Worm (Caenorhabditis elegans): ENCODE results near the gene mltn-8.

mltn-8 gene

ce11 chrV:364650-365049 is 15.4 kb downstream of the mltn-8 start, which contains the start of gene mltn-6:
Gene mltn-6 (plus strand): TSS chrV:364950.
- TF ChIP-seq zip-2 (tag; optimal IDR thresholded peaks at IDR 0.05) (no peak), F37D6.2 (tag; optimal IDR thresholded peaks at IDR 0.05) (no peak), F10B5.3 (tag; optimal IDR thresholded peaks at IDR 0.05) (no peak), dmd-6 (GFP tag; IDR thresholded peaks at IDR 0.05) (no peak), aly-2 (tag; optimal IDR thresholded peaks at IDR 0.05) (no peak), ceh-44 (GFP tag; IDR thresholded peaks at IDR 0.05) (no peak), D1046.2 (GFP tag; IDR thresholded peaks at IDR 0.05) (no peak)

ce11 chrV:361291-361690 is 18.8 kb downstream of the mltn-8 start:
- TF ChIP-seq skn-1 (tag; optimal IDR thresholded peaks at IDR 0.05), result no peak
- peak; percentile 53; the same call in 1 of the 2 replicates for TF ChIP-seq set-16 (GFP tag; IDR thresholded peaks at IDR 0.05)

ce11 chrV:360068-360467 is 20.0 kb downstream of the mltn-8 start:
- TF ChIP-seq ztf-7 (tag; optimal IDR thresholded peaks at IDR 0.05) (no peak), mes-2 (tag; optimal IDR thresholded peaks at IDR 0.05; ENCODE audit: poor library complexity, severe bottlenecking) (no peak), aha-1 (tag) (peak; percentile 71), skn-1 (tag; optimal IDR thresholded peaks at IDR 0.05) (no peak), zfp-2 (tag; optimal IDR thresholded peaks at IDR 0.05) (no peak), F44E2.7 (GFP tag; IDR thresholded peaks at IDR 0.05) (no peak), daf-12 (tag; optimal IDR thresholded peaks at IDR 0.05) (no peak), nhr-42 (GFP tag; IDR thresholded peaks at IDR 0.05) (no peak), madf-9 (GFP tag; conservative IDR thresholded peaks at IDR 0.05) (no peak)

ce11 chrV:359466-359865 is 20.6 kb downstream of the mltn-8 start, which contains the start of gene T22H9.1:
Gene T22H9.1 (plus strand): TSS chrV:359766.
- TF ChIP-seq T26A8.4 (GFP tag; IDR thresholded peaks at IDR 0.05) (no peak), ceh-82 (tag; optimal IDR thresholded peaks at IDR 0.05) (no peak), Y48G9A.11 (GFP tag; IDR thresholded peaks at IDR 0.05) (no peak)

- TF ChIP-seq egl-43 (GFP tag; IDR thresholded peaks at IDR 0.05) (0 out of 2 replicates have a peak, but pooled peaks have one; percentile 51), nhr-76 (tag; optimal IDR thresholded peaks at IDR 0.05) (no peak), ama-1 (optimal IDR thresholded peaks at IDR 0.05) (no peak), snpc-1.2 (GFP tag; IDR thresholded peaks at IDR 0.05) (no peak), madf-5 (GFP tag; IDR thresholded peaks at IDR 0.05) (no peak), gei-8 (GFP tag; optimal IDR thresholded peaks at IDR 0.05) (no peak), lir-3 (tag; optimal IDR thresholded peaks at IDR 0.05) (no peak), lin-1 (GFP tag; IDR thresholded peaks at IDR 0.05) (no peak), ZK337.2 (GFP tag; IDR thresholded peaks at IDR 0.05) (peak; percentile 42; the same call in 1 of the 2 replicates), vab-7 (GFP tag; IDR thresholded peaks at IDR 0.05) (no peak), unc-62 (GFP tag; optimal IDR thresholded peaks at IDR 0.05 in 1 of 2) (peak in 1 of 2 experiments; percentile 50), unc-62 (tag; optimal IDR thresholded peaks at IDR 0.05) (no peak), ceh-62 (tag; optimal IDR thresholded peaks at IDR 0.05) (no peak), ctbp-1 (GFP tag; IDR thresholded peaks at IDR 0.05) (no peak), F26F4.8 (GFP tag; conservative IDR thresholded peaks at IDR 0.05) (no peak), set-16 (GFP tag; IDR thresholded peaks at IDR 0.05) (peak; percentile 89), spr-3 (GFP tag; optimal IDR thresholded peaks at IDR 0.05) (no peak), snpc-4 (tag; optimal IDR thresholded peaks at IDR 0.05) (no peak), D1046.2 (GFP tag; IDR thresholded peaks at IDR 0.05) (no peak), tra-1 (GFP tag; IDR thresholded peaks at IDR 0.05) (no peak), nhr-25 (tag; optimal IDR thresholded peaks at IDR 0.05; ENCODE audit: borderline replicate concordance, insufficient read depth) (no peak), Y75B8A.6 (GFP tag; IDR thresholded peaks at IDR 0.05) (no peak), hlh-30 (tag; optimal IDR thresholded peaks at IDR 0.05; ENCODE audit: insufficient read depth) (no peak), lin-29 (GFP tag; IDR thresholded peaks at IDR 0.05) (no peak), lsy-2 (tag; optimal IDR thresholded peaks at IDR 0.05) (no peak), nhr-10 (tag; optimal IDR thresholded peaks at IDR 0.05) (no peak), nhr-48 (tag; optimal IDR thresholded peaks at IDR 0.05) (no peak), mxl-3 (GFP tag; optimal IDR thresholded peaks at IDR 0.05) (no peak)
These were observed 21.6 kb downstream of the mltn-8 start for ce11 chrV:358473-358872.
